Fruit fly (Drosophila melanogaster) whole organism, adult: Measurements from ENCODE around the gene CG11983.

Source experiments
- CG11617 ChIP-seq: fragments of 200-800 bp; sonication (Bioruptor generic); optimal IDR thresholded peaks from 2 replicates; lab custom pipeline; 2017; ENCODE audit warnings: mild to moderate bottlenecking, missing biosample characterization, missing genetic modification reagents, missing genetic modification characterization
- CG12768 ChIP-seq: fragments of 200-800 bp; sonication (Bioruptor generic); optimal IDR thresholded peaks from 2 replicates; lab custom pipeline; 2017; ENCODE audit warnings: missing biosample characterization, missing genetic modification characterization, mild to moderate bottlenecking, moderate library complexity, missing genetic modification reagents
- CG14711 ChIP-seq: fragments of 200-800 bp; sonication (Bioruptor generic); optimal IDR thresholded peaks from 2 replicates; lab custom pipeline; 2018; ENCODE audit warnings: missing biosample characterization, mild to moderate bottlenecking, missing genetic modification characterization, moderate library complexity
- CG1620 ChIP-seq: fragments of 200-800 bp; sonication (Bioruptor generic); optimal IDR thresholded peaks from 2 replicates; lab custom pipeline; 2016; ENCODE audit warnings: missing biosample characterization, missing genetic modification characterization
- CG33017 ChIP-seq: fragments of 200-800 bp; sonication (Bioruptor generic); optimal IDR thresholded peaks from 2 replicates; lab custom pipeline; 2018; ENCODE audit warnings: missing biosample characterization, mild to moderate bottlenecking, missing genetic modification characterization, moderate library complexity
- CG5204 ChIP-seq: fragments of 200-800 bp; sonication (Bioruptor generic); optimal IDR thresholded peaks from 2 replicates; lab custom pipeline; 2016; ENCODE audit warnings: missing biosample characterization, missing genetic modification characterization
- CG7045 ChIP-seq: fragments of 200-800 bp; sonication (Bioruptor generic); optimal IDR thresholded peaks from 2 replicates; lab custom pipeline; 2017; ENCODE audit warnings: missing biosample characterization, mild to moderate bottlenecking, missing genetic modification characterization
- CG7101 ChIP-seq: fragments of 200-800 bp; sonication (Bioruptor generic); optimal IDR thresholded peaks from 2 replicates; lab custom pipeline; 2018; ENCODE audit warnings: missing biosample characterization, mild to moderate bottlenecking, missing genetic modification characterization, moderate library complexity
- Clk ChIP-seq: fragments of 200-800 bp; sonication (Bioruptor generic); optimal IDR thresholded peaks from 2 replicates; lab custom pipeline; 2017; ENCODE audit warnings: missing biosample characterization, missing genetic modification characterization
- Crg-1 ChIP-seq: fragments of 200-800 bp; sonication (Bioruptor generic); optimal IDR thresholded peaks from 2 replicates; lab custom pipeline; 2016; ENCODE audit warnings: missing biosample characterization, missing genetic modification characterization
- Hr96 ChIP-seq: fragments of 200-800 bp; sonication (Bioruptor generic); optimal IDR thresholded peaks from 2 replicates; lab custom pipeline; 2016; ENCODE audit warnings: missing biosample characterization, missing genetic modification characterization
- Mnt ChIP-seq: fragments of 200-800 bp; sonication (Bioruptor generic); optimal IDR thresholded peaks from 2 replicates; lab custom pipeline; 2016; ENCODE audit warnings: missing biosample characterization, mild to moderate bottlenecking, missing genetic modification characterization
- bab1 ChIP-seq: fragments of 200-800 bp; sonication (Bioruptor generic); optimal IDR thresholded peaks from 3 replicates; lab custom pipeline; 2019; ENCODE audit warnings: missing biosample characterization, mild to moderate bottlenecking, missing genetic modification characterization, moderate library complexity
- cic ChIP-seq: fragments of 200-800 bp; sonication (Bioruptor generic); optimal IDR thresholded peaks from 2 replicates; lab custom pipeline; 2017; ENCODE audit warnings: missing biosample characterization, mild to moderate bottlenecking, missing genetic modification characterization, moderate library complexity
- cnc ChIP-seq, 2 experiments: fragments of >200 bp; optimal IDR thresholded peaks; 2 replicates each; lab custom pipeline; 2017
- kay ChIP-seq: fragments of 200-800 bp; sonication (Bioruptor generic); peaks from one replicate; lab custom pipeline; 2016; ENCODE audit warnings: missing biosample characterization, missing genetic modification characterization, borderline replicate concordance
- ovo ChIP-seq: fragments of 200-800 bp; sonication (Bioruptor generic); optimal IDR thresholded peaks from 2 replicates; lab custom pipeline; 2016; ENCODE audit warnings: missing biosample characterization, missing genetic modification characterization
- pad ChIP-seq: fragments of 200-800 bp; sonication (Bioruptor generic); optimal IDR thresholded peaks from 3 replicates; lab custom pipeline; 2017; ENCODE audit warnings: missing biosample characterization, missing genetic modification characterization, mild to moderate bottlenecking, moderate library complexity, missing genetic modification reagents
- tj ChIP-seq: fragments of 200-800 bp; sonication (Bioruptor generic); optimal IDR thresholded peaks from 3 replicates; lab custom pipeline; 2017; ENCODE audit warnings: missing biosample characterization, mild to moderate bottlenecking, missing genetic modification characterization, moderate library complexity
- toe ChIP-seq: fragments of 200-800 bp; sonication (Bioruptor generic); optimal IDR thresholded peaks from 2 replicates; lab custom pipeline; 2016; ENCODE audit warnings: missing biosample characterization, missing genetic modification characterization

Gene CG11983

DNA sequence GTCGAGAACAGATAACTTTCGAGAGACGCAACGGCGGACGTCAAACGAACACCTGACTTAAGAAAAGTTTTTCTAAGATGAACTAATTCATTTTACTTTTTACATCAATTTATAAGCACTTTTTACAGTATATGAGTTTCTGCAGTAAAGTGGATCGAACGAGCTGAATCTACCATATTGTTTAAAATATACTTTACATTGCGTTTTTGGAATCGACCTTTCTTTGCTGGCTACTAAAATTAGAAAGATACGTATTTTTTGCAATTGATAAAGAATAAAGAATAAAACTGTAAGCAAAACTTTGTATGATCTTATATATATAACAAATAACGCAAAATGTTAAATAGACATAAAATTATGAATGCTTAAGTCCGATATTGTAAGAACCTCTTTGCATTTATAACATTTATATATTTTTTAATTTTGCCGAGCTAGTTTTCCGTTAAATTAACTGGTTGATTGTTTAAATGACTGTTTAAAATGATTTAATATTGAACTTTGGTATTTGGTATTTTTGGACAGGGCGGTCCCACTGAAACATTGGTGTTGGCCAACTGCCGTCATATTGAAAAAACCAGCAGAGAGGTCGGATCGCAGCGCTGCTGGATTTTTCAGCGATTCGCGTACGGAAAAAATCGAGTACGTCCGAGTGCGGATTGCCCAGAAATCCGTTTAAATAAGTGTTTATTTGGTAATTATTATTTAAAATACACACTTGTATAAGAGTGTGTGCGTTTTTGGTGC lies 44.0 kb downstream of the CG11983 start, which contains the start of gene Kdm2:
Gene Kdm2, plus strand, starts transcription at position 559 of the 744 bp plus-strand sequence.
- no peak for TF ChIP-seq CG5204 (GFP tag; lab: Kevin White, UChicago)
- peak; percentile 59 for TF ChIP-seq kay (GFP tag; lab: Kevin White, UChicago)
- TF ChIP-seq Mnt (GFP tag; lab: Kevin White, UChicago): peak; percentile 3
- no peak for TF ChIP-seq Clk (GFP tag; lab: Kevin White, UChicago)
- no peak for TF ChIP-seq ovo
- TF ChIP-seq cic (GFP tag; lab: Kevin White, UChicago): peak; percentile 2
- peak; percentile 49 for TF ChIP-seq CG33017 (tag; lab: Kevin White, UChicago)
- no peak for TF ChIP-seq cnc (optimal IDR thresholded peaks at IDR 0.05; lab: Kevin White, UChicago)
- no peak for TF ChIP-seq Crg-1 (GFP tag; lab: Kevin White, UChicago)
- peak; percentile 47 for TF ChIP-seq bab1 (GFP tag; lab: Kevin White, UChicago)
- TF ChIP-seq CG7045 (GFP tag; lab: Kevin White, UChicago): no peak
- TF ChIP-seq pad (GFP tag; lab: Kevin White, UChicago): no peak
- no peak for TF ChIP-seq CG11617 (GFP tag; lab: Kevin White, UChicago)
- no peak for TF ChIP-seq toe (GFP tag; lab: Kevin White, UChicago)
- peak; percentile 14 for TF ChIP-seq tj
- peak; percentile 49 for TF ChIP-seq CG1620 (GFP tag; lab: Kevin White, UChicago)
- no peak for TF ChIP-seq Hr96 (GFP tag; lab: Kevin White, UChicago)
- TF ChIP-seq CG7101 (tag; lab: Kevin White, UChicago): peak; percentile 55
- TF ChIP-seq CG12768 (GFP tag; lab: Kevin White, UChicago): peak; percentile 2
- no peak for TF ChIP-seq CG14711

DNA sequence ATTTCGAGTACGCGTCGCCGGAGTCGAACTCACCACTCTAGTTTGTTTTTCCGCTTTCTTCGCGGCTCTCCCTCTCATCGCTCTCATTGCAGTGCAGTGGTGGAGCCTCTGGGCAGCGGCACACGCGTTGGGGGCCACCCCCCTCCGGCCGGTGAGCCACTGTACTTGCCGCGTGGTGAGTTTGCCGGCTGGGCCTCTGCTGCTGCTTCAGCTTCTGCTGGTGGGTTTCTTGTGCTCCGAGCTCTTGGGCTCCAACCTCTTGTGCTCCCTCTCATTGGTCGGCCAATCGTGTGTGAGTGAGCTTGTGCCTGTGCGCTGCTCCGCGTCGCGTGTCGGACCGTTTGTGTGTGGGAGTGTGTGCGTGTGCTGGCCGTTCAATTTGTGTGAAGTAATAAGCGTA lies 44.9 kb downstream of the CG11983 start:
- peak; percentile 87 for TF ChIP-seq Mnt (GFP tag; lab: Kevin White, UChicago)
- TF ChIP-seq CG1620 (GFP tag; lab: Kevin White, UChicago): no peak
- peak; percentile 92 for TF ChIP-seq cic (GFP tag; lab: Kevin White, UChicago)
- peak; percentile 34 for TF ChIP-seq CG7045 (GFP tag; lab: Kevin White, UChicago)
- peak; percentile 9 for TF ChIP-seq Crg-1 (GFP tag; lab: Kevin White, UChicago)
- TF ChIP-seq Clk (GFP tag; lab: Kevin White, UChicago): peak; percentile 35
- TF ChIP-seq CG14711: peak; percentile 17
- TF ChIP-seq pad (GFP tag; lab: Kevin White, UChicago): peak; percentile 88
- TF ChIP-seq ovo: peak; percentile 40
- no peak for TF ChIP-seq cnc (optimal IDR thresholded peaks at IDR 0.05; lab: Kevin White, UChicago)
- TF ChIP-seq CG33017 (tag; lab: Kevin White, UChicago): peak; percentile 61
- peak; percentile 71 for TF ChIP-seq CG12768 (GFP tag; lab: Kevin White, UChicago)
- peak; percentile 42 for TF ChIP-seq Hr96 (GFP tag; lab: Kevin White, UChicago)
- TF ChIP-seq tj: peak; percentile 52
- TF ChIP-seq CG11617 (GFP tag; lab: Kevin White, UChicago): no peak
- no peak for TF ChIP-seq toe (GFP tag; lab: Kevin White, UChicago)
- TF ChIP-seq kay (GFP tag; lab: Kevin White, UChicago): no peak
- TF ChIP-seq CG5204 (GFP tag; lab: Kevin White, UChicago): no peak
- TF ChIP-seq bab1 (GFP tag; lab: Kevin White, UChicago): peak; percentile 35
- peak; percentile 46 for TF ChIP-seq CG7101 (tag; lab: Kevin White, UChicago)

DNA sequence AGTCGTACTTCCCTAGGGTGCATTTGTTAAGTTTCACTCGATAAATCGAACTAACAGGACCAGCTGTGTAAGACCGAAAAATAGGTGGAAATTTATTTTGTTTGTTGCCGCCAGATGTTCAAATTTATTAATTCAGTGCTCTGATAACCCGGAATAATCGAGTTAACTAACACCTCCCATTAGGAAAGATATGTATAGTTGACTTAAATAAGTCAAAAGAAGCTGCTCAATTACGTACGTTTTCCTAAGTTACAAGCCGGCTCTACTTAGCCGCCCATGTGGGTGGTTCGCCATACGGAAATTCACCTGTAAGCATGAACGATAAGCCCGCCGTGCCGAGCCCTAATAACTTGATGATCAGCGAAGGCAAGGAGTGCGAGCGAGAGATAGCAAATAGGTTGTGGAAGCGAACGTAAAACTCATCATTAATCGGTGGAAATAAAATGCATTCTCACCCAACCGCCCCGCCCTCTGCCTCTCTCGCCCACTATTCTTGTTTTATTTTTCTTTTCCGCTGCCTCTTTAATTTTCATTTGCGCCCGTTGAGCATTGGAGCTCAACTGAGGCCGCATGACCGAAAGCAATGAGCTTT lies 45.8 kb downstream of the CG11983 start:
- TF ChIP-seq CG7045 (GFP tag; lab: Kevin White, UChicago) (peak; percentile 60), ovo (no peak), pad (GFP tag; lab: Kevin White, UChicago) (peak; percentile 38), CG11617 (GFP tag; lab: Kevin White, UChicago) (peak; percentile 75), Hr96 (GFP tag; lab: Kevin White, UChicago) (peak; percentile 79), CG33017 (tag; lab: Kevin White, UChicago) (peak; percentile 69), bab1 (GFP tag; lab: Kevin White, UChicago) (no peak), CG7101 (tag; lab: Kevin White, UChicago) (peak; percentile 69), kay (GFP tag; lab: Kevin White, UChicago) (no peak), Crg-1 (GFP tag; lab: Kevin White, UChicago) (no peak), toe (GFP tag; lab: Kevin White, UChicago) (peak; percentile 69), cic (GFP tag; lab: Kevin White, UChicago) (peak; percentile 96), Mnt (GFP tag; lab: Kevin White, UChicago) (peak; percentile 87), CG1620 (GFP tag; lab: Kevin White, UChicago) (no peak), cnc (optimal IDR thresholded peaks at IDR 0.05; lab: Kevin White, UChicago) (peak; percentile 80 to 97), Clk (GFP tag; lab: Kevin White, UChicago) (peak; percentile 7), CG12768 (GFP tag; lab: Kevin White, UChicago) (peak; percentile 74), CG5204 (GFP tag; lab: Kevin White, UChicago) (no peak), CG14711 (peak; percentile 52), tj (no peak)

- TF ChIP-seq CG7045 (GFP tag; lab: Kevin White, UChicago) (peak; percentile 42), toe (GFP tag; lab: Kevin White, UChicago) (no peak), kay (GFP tag; lab: Kevin White, UChicago) (peak; percentile 98), CG7101 (tag; lab: Kevin White, UChicago) (peak; percentile 68), Hr96 (GFP tag; lab: Kevin White, UChicago) (no peak), CG33017 (tag; lab: Kevin White, UChicago) (peak; percentile 11), CG1620 (GFP tag; lab: Kevin White, UChicago) (no peak), Clk (GFP tag; lab: Kevin White, UChicago) (no peak), cic (GFP tag; lab: Kevin White, UChicago) (peak; percentile 61), ovo (peak; percentile 27), CG5204 (GFP tag; lab: Kevin White, UChicago) (no peak), tj (peak; percentile 97), bab1 (GFP tag; lab: Kevin White, UChicago) (peak; percentile 63), Mnt (GFP tag; lab: Kevin White, UChicago) (peak; percentile 24), CG11617 (GFP tag; lab: Kevin White, UChicago) (peak; percentile 11), cnc (optimal IDR thresholded peaks at IDR 0.05; lab: Kevin White, UChicago) (no peak), Crg-1 (GFP tag; lab: Kevin White, UChicago) (no peak), CG12768 (GFP tag; lab: Kevin White, UChicago) (no peak), pad (GFP tag; lab: Kevin White, UChicago) (peak; percentile 27), CG14711 (peak; percentile 55)
Observed at dm6 chr3R:9054442-9055118, 46.5 kb downstream of the CG11983 start.
